Worm (Caenorhabditis elegans) whole organism, dauer: ENCODE measurements around the gene C34C6.3.

Experiments used
- unc-62 ChIP-seq: sonication (generic microtip); optimal IDR thresholded peaks from 2 replicates; lab custom pipeline; 2017; ENCODE audit warnings: missing biosample characterization, missing genetic modification reagents, missing genetic modification characterization

Gene C34C6.3

DNA sequence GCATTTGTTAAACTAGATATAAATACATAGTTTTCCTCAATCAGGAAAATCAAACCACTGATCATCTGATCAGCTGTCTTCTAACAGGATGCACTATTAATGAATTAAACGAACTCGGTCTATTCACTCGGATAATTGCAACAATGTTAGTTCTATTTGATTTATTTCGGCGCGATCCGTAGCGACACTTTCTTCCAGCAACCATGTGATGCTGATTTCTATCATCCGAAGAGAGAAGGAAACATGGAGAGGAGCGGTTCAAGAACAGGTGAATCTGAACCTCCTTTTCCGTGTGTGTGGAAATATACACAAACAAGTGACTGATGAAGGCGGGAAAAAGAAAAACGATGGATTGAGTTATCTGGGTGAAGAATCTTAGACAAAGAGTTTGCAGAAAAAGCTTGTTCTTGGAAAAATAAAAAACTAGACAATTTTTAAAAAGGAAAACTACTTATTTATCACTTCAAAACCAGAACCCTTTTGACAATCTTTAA is 40.1 kb downstream of the C34C6.3 start:
- TF ChIP-seq unc-62 (GFP tag; lab: Kevin White, UChicago): no peak

DNA sequence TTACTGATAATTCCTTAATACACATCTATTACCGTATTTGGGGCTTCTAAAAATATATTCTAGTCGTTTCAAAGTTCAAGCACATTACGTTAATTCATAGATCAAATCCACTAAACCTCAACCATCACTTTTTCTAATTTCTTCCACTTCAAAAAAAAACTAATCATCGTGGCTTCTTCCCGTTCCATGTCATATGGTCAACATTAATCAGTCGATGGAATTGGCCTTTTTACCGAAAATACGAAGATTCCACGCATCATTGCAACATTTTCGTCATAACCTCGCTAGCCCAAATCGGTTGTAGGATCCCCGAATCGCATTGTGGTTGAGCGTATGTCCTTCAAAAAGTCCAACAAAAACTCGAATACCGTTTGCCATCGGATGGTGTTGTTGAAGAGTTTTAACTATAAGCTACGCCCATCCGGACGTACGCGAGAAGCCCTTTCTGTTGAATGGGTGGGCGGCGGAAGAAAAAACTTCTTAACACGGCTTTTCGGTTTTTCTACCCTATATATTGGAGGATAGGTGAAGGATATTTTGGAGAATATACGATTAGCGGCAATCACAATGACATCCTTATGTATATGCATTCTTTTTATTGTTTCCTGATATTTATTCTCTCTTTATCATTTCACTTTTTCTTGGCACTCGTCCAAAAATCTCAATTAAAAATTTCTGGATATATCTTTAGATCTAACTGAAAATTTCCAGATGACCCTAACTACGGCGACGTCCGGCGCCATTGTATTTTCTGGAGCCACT is 40.8 kb downstream of the C34C6.3 start, which contains the start of gene rol-6:
Gene rol-6 (plus strand): TSS at position 712 of the 762 bp plus-strand sequence.
- no peak for TF ChIP-seq unc-62 (GFP tag; lab: Kevin White, UChicago)

DNA sequence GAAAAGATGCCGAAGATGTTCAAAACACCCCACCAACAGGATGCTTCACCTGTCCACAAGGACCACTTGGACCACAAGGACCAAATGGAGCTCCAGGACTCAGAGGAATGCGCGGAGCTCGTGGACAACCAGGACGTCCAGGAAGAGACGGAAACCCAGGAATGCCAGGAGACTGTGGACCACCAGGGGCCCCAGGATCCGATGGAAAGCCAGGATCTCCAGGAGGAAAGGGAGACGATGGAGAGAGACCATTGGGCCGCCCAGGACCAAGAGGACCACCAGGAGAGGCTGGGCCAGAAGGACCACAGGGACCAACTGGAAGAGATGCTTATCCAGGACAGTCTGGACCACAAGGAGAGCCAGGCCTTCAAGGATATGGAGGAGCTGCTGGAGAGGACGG is 41.9 kb downstream of the C34C6.3 start:
- no peak for TF ChIP-seq unc-62 (GFP tag; lab: Kevin White, UChicago)

DNA sequence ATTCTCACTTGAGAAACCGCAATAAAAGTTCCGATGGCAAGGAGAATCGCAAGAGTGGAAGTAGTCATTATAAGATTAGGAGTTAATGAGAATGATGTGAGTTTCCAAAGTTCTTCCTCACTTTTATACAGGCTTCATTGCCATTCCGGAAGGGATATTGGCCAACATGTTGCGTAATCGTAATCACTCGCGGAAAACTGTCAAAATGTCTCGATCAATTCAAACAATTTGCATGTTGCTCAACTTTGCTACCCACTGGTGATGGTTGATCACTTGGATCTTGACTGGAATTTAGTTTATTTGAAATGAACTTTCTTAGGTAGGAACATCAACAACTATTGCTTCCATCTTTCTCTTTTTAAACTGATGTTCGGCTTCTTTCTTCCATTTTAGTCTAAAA is 45.7 kb downstream of the C34C6.3 start, which contains the start of gene idpb-4:
Gene idpb-4 (minus strand): TSS at position 101 of the 400 bp plus-strand sequence.
- no peak for TF ChIP-seq unc-62 (GFP tag; lab: Kevin White, UChicago)

DNA sequence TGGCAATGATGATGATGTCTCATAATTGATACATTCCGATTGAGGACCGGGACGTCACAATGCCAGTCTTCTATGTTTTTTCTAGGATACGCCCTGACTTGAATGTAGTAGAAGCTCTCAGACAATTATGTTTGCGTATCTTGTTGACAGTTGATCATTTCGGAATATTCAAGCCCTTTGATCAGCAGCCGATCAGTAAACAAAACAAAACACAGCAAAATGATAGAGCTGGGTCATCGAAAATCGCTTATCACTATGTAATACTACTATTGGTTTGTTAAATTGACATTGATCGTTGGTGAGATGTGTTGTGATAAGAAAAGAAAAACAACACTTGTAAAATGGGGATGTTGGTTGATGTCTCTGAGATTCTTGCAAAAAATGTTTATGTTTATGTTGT is 46.5 kb downstream of the C34C6.3 start:
- TF ChIP-seq unc-62 (GFP tag; lab: Kevin White, UChicago): no peak

DNA sequence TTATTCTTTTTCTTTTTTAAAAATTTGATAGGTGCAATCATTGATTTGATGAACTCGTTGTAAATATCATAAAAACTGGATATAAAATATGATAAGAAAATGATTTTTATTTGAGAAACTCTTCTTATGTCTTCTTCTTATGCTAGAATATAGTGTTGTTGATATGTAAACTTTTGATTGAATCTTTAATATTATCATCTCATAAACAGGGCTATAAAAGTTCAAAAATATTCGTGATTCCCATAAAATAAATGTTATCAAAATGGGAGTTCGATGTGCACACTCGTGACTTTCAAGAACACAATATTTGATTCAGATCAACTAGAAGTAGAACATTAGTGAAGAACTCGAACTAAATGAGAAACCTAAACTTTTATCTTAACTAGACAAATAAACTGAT is 47.2 kb downstream of the C34C6.3 start:
- TF ChIP-seq unc-62 (GFP tag; lab: Kevin White, UChicago): no peak

DNA sequence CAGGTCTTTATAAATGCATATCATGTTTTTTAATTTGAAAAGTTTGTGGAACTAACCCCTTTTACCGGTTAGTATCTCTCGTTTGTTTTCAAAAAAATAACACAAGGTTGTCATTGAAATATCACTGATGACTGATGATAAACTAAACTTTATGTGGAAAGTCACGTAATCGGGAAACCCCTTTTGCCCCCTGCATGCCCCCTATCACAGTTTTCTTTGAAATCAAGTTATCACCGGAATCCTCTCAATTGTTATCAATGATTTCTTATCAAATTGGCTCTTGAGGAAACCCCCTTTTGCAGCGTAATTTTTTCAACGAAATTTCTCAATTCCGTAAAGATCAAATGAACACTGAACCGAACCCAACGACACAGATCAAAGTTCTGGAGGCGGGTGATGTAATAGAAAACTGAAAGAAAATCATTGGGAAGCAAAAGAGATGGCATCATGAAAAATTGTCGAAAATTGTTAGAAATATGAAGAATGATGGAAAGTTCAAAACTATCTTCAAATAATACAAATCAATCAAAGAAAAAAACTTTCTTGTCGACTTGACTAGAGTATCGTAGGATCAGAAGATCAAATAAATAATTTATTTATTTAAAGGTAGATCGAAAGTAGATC is 48.7 kb downstream of the C34C6.3 start:
- no peak for TF ChIP-seq unc-62 (GFP tag; lab: Kevin White, UChicago)

DNA sequence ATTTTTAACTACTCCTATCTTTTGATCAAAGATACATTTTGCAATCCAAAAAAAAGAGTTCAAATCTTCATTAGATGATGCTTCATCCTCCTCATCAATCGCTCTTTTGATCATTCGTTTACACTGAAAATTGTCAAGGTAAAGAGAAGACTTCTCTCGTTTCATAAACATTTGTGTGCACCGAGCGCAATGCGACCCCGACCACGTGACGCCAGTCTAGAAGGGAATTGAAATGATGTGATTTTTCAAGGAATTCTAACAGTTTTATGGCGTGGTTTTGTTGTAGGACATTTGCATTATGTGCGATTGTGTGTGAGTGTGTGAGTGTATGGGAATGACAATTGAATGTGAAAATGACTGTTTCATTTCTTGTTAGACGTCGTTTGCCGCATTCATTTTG is 49.6 kb downstream of the C34C6.3 start:
- no peak for TF ChIP-seq unc-62 (GFP tag; lab: Kevin White, UChicago)

DNA sequence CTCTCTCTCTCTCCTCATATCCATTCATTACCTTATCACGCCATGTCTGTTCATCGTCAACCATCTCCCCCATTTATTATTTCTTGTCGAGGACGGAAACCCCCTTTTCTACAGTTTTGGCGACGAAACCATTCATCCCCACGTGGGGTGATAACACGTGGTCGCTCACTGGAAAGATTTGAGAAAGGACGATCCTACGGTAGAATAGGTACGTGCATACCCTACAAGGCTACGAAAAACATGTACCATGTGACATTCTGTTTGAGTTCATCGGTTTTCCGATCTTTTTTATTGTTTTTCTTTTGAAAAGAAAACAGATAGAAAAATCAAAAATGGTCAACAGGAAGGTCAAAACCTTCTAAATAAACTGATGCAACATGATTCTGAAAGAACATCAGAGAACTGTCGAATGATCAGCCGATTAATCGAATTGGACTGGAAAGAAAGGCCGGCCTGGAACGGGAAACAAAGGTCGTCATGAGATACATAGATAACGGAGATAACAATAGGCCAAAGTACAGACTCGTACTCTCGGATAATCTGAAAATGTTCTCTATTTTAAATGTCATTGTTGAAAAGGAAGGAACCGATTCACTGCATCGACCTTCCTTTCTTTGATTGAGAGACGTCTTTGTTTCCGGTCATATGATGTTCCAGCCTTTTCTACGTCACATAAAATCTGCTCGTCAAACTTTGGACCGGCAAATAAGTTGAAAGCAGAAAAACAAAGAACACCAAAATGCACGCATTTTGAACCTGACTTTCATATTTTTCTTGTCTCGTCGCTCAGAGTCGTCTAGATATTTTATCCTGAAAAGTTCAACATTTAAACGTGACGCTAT is 50.5 kb downstream of the C34C6.3 start:
- no peak for TF ChIP-seq unc-62 (GFP tag; lab: Kevin White, UChicago)

DNA sequence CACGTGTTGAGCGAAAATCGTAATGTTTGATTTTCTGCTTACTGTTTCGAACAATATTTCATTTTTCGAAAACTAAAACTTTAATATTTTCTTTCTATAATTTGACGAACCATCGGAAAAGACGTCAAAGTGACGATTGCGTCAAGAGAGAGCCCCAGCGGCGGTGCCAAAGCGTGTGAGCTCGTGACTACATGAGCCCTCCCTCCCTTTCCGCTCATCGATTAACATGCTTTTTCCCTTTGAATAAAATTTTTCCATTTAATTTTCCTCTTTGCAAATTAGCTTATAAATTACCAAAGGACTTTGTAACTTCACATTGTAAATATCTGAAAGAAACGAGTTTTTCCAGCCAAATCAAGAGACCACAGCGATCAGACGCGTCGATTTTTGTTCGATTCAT is 51.3 kb downstream of the C34C6.3 start:
- TF ChIP-seq unc-62 (GFP tag; lab: Kevin White, UChicago): no peak

DNA sequence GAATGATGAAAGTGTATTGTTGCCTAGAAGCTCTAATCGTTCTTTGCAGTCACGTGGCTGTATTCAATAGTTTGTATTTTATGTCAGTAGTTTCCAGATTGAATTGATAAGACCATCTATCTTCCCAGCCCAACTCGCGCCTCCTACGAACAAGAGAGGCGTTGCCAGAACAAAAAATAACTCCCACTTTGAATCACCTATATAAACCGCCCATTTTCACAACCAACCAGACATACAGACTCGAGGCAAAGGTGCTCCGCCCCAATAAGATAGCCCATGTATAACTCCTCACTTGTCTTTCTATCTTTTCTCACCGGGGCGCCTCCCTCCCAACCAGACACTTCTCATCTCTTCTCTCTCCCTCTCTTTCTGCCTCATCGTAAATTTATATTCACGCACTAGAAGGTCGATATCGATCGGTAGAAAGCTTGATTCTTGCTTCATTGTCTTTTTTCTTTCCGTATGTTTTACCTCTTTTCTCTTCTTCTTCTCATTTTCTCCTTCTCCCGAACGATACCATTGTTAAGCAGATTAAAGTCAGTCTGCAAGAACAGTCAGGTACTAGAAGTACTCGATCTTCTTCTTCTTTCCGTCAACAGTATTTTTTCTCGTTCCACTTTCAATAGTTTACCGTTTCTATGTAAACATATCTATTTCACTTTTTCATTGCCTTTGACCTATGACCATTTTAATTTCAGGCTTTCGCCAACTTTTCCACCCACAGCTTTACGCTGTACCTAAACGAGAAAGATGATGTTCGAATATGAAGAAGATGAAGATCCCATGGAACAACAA is 51.9 kb downstream of the C34C6.3 start, which contains the start of gene mak-1:
Gene mak-1 (plus strand): TSS at position 693 of the 795 bp plus-strand sequence.
- no peak for TF ChIP-seq unc-62 (GFP tag; lab: Kevin White, UChicago)
